Fruit fly (Drosophila melanogaster): ENCODE results near the gene Es2.

Gene Es2

DNA sequence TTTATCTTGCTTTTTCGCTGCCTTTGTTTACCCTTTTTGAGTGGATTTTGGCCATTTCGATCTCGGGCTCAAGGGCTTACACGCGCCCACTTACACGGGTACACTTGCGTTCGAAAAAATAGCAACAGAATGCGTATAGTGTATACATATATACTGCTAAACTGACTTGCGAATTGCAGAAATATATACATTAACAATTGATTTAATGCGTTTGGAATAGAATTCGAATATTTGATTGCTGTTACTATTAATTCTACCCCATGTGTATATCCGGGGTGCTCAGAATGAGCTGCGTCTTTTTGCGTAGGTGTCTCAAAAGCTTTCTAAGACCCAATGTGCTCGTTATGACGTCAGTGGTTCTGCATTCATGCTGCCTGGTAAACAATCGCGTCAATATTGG, 32.2 kb downstream of the Es2 start (continued):
- TF ChIP-seq Pdp1 (GFP tag; optimal IDR thresholded peaks at IDR 0.05) (peak in 1 of 2 experiments; percentile 32), gem (tag; optimal IDR thresholded peaks at IDR 0.05) (peak; percentile 53), CG10366 (GFP tag; IDR thresholded peaks at IDR 0.05) (peak; percentile 48), HLH54F (GFP tag; optimal IDR thresholded peaks at IDR 0.05) (peak; percentile 58), CG2129 (GFP tag; IDR thresholded peaks at IDR 0.05; ENCODE audit: partially characterized antibody) (no peak), cwo (GFP tag; optimal IDR thresholded peaks at IDR 0.05) (peak; percentile 36), knrl (GFP tag; IDR thresholded peaks at IDR 0.05; ENCODE audit: partially characterized antibody) (no peak), bcd (GFP tag; optimal IDR thresholded peaks at IDR 0.05) (peak; percentile 14), seq (GFP tag; IDR thresholded peaks at IDR 0.05) (peak; percentile 42; the same call in 1 of the 2 replicates), wek (GFP tag; optimal IDR thresholded peaks at IDR 0.05) (peak; percentile 34), luna (GFP tag; optimal IDR thresholded peaks at IDR 0.05) (no peak), E2f2 (GFP tag; IDR thresholded peaks at IDR 0.05) (peak; percentile 13; the same call in 1 of the 2 replicates), stc (GFP tag; IDR thresholded peaks at IDR 0.05) (0 out of 2 replicates have a peak, but pooled peaks have one; percentile 28), CG12659 (GFP tag; optimal IDR thresholded peaks at IDR 0.05) (peak; percentile 3), bsh (GFP tag; optimal IDR thresholded peaks at IDR 0.05) (peak in 1 of 2 experiments; percentile 22), Max (GFP tag; optimal IDR thresholded peaks at IDR 0.05) (peak; percentile 2), mirr (GFP tag; optimal IDR thresholded peaks at IDR 0.05) (peak; percentile 19), CG8924 (tag; optimal IDR thresholded peaks at IDR 0.05) (no peak), gsb (GFP tag; IDR thresholded peaks at IDR 0.05) (peak; percentile 37; the same call in 1 of the 2 replicates), HHEX (GFP tag; optimal IDR thresholded peaks at IDR 0.05) (peak; percentile 20), sqz (GFP tag; optimal IDR thresholded peaks at IDR 0.05) (no peak), wdn (GFP tag; IDR thresholded peaks at IDR 0.05) (0 out of 2 replicates have a peak, but pooled peaks have one; percentile 32), CG4730 (GFP tag; IDR thresholded peaks at IDR 0.05) (0 out of 2 replicates have a peak, but pooled peaks have one; percentile 32), CkIIα-i1 (GFP tag; IDR thresholded peaks at IDR 0.05) (0 out of 2 replicates have a peak, but pooled peaks have one; percentile 5), HmgD (GFP tag; optimal IDR thresholded peaks at IDR 0.05) (no peak), sc (optimal IDR thresholded peaks at IDR 0.05) (no peak), sc (GFP tag; optimal IDR thresholded peaks at IDR 0.05) (no peak), NFAT (GFP tag; IDR thresholded peaks at IDR 0.05) (peak; percentile 72), CG15269 (tag; optimal IDR thresholded peaks at IDR 0.05) (peak; percentile 56), NfI (GFP tag; optimal IDR thresholded peaks at IDR 0.05) (peak; percentile 45), CG7357 (GFP tag; IDR thresholded peaks at IDR 0.05) (0 out of 3 replicates have a peak, but pooled peaks have one; percentile 38), lilli (GFP tag; optimal IDR thresholded peaks at IDR 0.05) (peak; percentile 54), CG2678 (tag; optimal IDR thresholded peaks at IDR 0.05) (peak; percentile 57), Lpt (GFP tag; optimal IDR thresholded peaks at IDR 0.05) (no peak), Oli (tag; optimal IDR thresholded peaks at IDR 0.05) (peak; percentile 41), BEAF-32 (GFP tag; optimal IDR thresholded peaks at IDR 0.05) (no peak), pho (GFP tag; optimal IDR thresholded peaks at IDR 0.05) (peak; percentile 51), Ets97D (GFP tag; optimal IDR thresholded peaks at IDR 0.05) (no peak), Gsc (GFP tag; IDR thresholded peaks at IDR 0.05) (no peak), H2.0 (GFP tag; IDR thresholded peaks at IDR 0.05) (peak; percentile 54), gce (GFP tag; IDR thresholded peaks at IDR 0.05) (peak; percentile 22; the same call in 1 of the 3 replicates), her (GFP tag; optimal IDR thresholded peaks at IDR 0.05) (peak; percentile 41), CG2712 (tag; optimal IDR thresholded peaks at IDR 0.05) (peak; percentile 10), Six4 (GFP tag; optimal IDR thresholded peaks at IDR 0.05) (no peak)
